Fruit fly (Drosophila melanogaster): ENCODE results near the gene CG3281.
A peak's percentile ranks its signal among the peaks of the same experiment; 100 is the strongest.

CG3281 gene

DNA sequence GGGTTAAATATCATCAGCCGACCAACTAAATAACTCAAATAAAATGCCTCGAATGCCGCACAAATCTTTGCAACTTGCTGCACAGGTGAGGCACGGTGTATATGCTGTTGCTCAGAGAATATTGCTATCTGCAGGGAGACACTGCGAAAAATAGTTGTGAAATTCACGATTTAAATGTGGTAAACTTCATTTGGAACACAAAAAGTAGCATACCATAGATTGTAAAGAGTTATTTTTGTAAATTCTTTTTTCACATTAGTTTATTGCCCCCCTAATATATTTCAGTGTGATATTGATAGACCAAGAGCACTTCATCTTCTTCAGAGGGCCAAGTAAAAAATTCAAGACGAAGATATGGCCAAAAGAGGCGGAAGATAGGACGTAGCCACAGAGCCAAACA, 42.0 kb downstream of the CG3281 start (continued):
- no peak for TF ChIP-seq da (GFP tag; optimal IDR thresholded peaks at IDR 0.05)
- no peak for TF ChIP-seq CG10431 (GFP tag; optimal IDR thresholded peaks at IDR 0.05)
- peak in 1 of 2 experiments; percentile 68 for TF ChIP-seq bsh (GFP tag; optimal IDR thresholded peaks at IDR 0.05)
- TF ChIP-seq CG3281 (GFP tag; optimal IDR thresholded peaks at IDR 0.05), result peak; percentile 2
- TF ChIP-seq lmd (GFP tag; IDR thresholded peaks at IDR 0.05), result peak; percentile 52; the same call in 1 of the 2 replicates
- no peak for TF ChIP-seq Hsf (GFP tag; optimal IDR thresholded peaks at IDR 0.05)
- TF ChIP-seq Hmr (GFP tag; optimal IDR thresholded peaks at IDR 0.05), result peak; percentile 31
- TF ChIP-seq Oli (tag; optimal IDR thresholded peaks at IDR 0.05), result peak; percentile 28
- no peak for TF ChIP-seq grn (GFP tag; optimal IDR thresholded peaks at IDR 0.05)
- TF ChIP-seq Hr39 (optimal IDR thresholded peaks at IDR 0.05), result no peak
- TF ChIP-seq Trl (optimal IDR thresholded peaks at IDR 0.05), result no peak
- no peak for TF ChIP-seq Trl (GFP tag; optimal IDR thresholded peaks at IDR 0.05)
- no peak for TF ChIP-seq fd96Cb (tag; optimal IDR thresholded peaks at IDR 0.05)
- TF ChIP-seq BtbVII (GFP tag; optimal IDR thresholded peaks at IDR 0.05), result peak; percentile 25
- no peak for TF ChIP-seq eve (GFP tag; optimal IDR thresholded peaks at IDR 0.05)
- no peak for TF ChIP-seq gsb-n (tag; optimal IDR thresholded peaks at IDR 0.05)
- TF ChIP-seq CG10366 (GFP tag; IDR thresholded peaks at IDR 0.05), result peak; percentile 21; the same call in 1 of the 2 replicates
- TF ChIP-seq peb (GFP tag; IDR thresholded peaks at IDR 0.05), result 0 out of 2 replicates have a peak, but pooled peaks have one; percentile 19
- TF ChIP-seq dmrt11E (tag; optimal IDR thresholded peaks at IDR 0.05), result no peak
- peak; percentile 25; the same call in 1 of the 2 replicates for TF ChIP-seq ranshi (GFP tag; IDR thresholded peaks at IDR 0.05)
- no peak for TF ChIP-seq CG7372 (GFP tag; IDR thresholded peaks at IDR 0.05)
- TF ChIP-seq CG11247 (GFP tag; IDR thresholded peaks at IDR 0.05), result no peak
- no peak for TF ChIP-seq CG4404 (GFP tag; IDR thresholded peaks at IDR 0.05)
- TF ChIP-seq CG11456 (GFP tag; IDR thresholded peaks at IDR 0.05), result no peak
- TF ChIP-seq D19B (GFP tag; optimal IDR thresholded peaks at IDR 0.05), result no peak
- no peak for TF ChIP-seq dati (GFP tag; IDR thresholded peaks at IDR 0.05)
- peak; percentile 43; the same call in 1 of the 2 replicates for TF ChIP-seq slbo (GFP tag; IDR thresholded peaks at IDR 0.05)
- TF ChIP-seq ind (GFP tag; optimal IDR thresholded peaks at IDR 0.05), result peak; percentile 25
- TF ChIP-seq NFAT (GFP tag; IDR thresholded peaks at IDR 0.05), result no peak
- TF ChIP-seq row (GFP tag; IDR thresholded peaks at IDR 0.05), result peak; percentile 51
- TF ChIP-seq Mrtf (GFP tag; IDR thresholded peaks at IDR 0.05), result no peak
- no peak for TF ChIP-seq Sin3A (optimal IDR thresholded peaks at IDR 0.05)
- TF ChIP-seq CG12659 (GFP tag; optimal IDR thresholded peaks at IDR 0.05), result no peak
- no peak for TF ChIP-seq jumu (GFP tag; optimal IDR thresholded peaks at IDR 0.05)
- TF ChIP-seq Chrac-16 (GFP tag; optimal IDR thresholded peaks at IDR 0.05), result peak; percentile 0
- TF ChIP-seq Doc2 (GFP tag; IDR thresholded peaks at IDR 0.05), result no peak
- peak; percentile 8 for TF ChIP-seq CG30403 (GFP tag; optimal IDR thresholded peaks at IDR 0.05)
- TF ChIP-seq CG7745 (tag; optimal IDR thresholded peaks at IDR 0.05), result no peak
- 0 out of 3 replicates have a peak, but pooled peaks have one; percentile 37 for TF ChIP-seq CG11093 (GFP tag; IDR thresholded peaks at IDR 0.05)
- TF ChIP-seq CG6813 (GFP tag; optimal IDR thresholded peaks at IDR 0.05), result no peak
- no peak for TF ChIP-seq CG11696 (GFP tag; IDR thresholded peaks at IDR 0.05)
- no peak for TF ChIP-seq CG9797 (GFP tag; optimal IDR thresholded peaks at IDR 0.05)
- no peak for TF ChIP-seq ssp (GFP tag; IDR thresholded peaks at IDR 0.05)
- TF ChIP-seq D (optimal IDR thresholded peaks at IDR 0.05), result no peak
- no peak for TF ChIP-seq D (GFP tag; optimal IDR thresholded peaks at IDR 0.05)
- peak; percentile 62; the same call in 2 of the 3 replicates for TF ChIP-seq dysf (GFP tag; IDR thresholded peaks at IDR 0.05)
- TF ChIP-seq kay (GFP tag; optimal IDR thresholded peaks at IDR 0.05), result no peak
- no peak for TF ChIP-seq z (GFP tag; IDR thresholded peaks at IDR 0.05)
- peak; percentile 40; the same call in 1 of the 2 replicates for TF ChIP-seq Xrp1 (GFP tag; IDR thresholded peaks at IDR 0.05)
- peak; percentile 22 for TF ChIP-seq Meics (GFP tag; optimal IDR thresholded peaks at IDR 0.05)
- no peak for TF ChIP-seq CG9727 (GFP tag; optimal IDR thresholded peaks at IDR 0.05)
- TF ChIP-seq chm (GFP tag; IDR thresholded peaks at IDR 0.05), result no peak
- TF ChIP-seq Sry-δ (GFP tag; optimal IDR thresholded peaks at IDR 0.05), result no peak
- TF ChIP-seq CG32532 (GFP tag; IDR thresholded peaks at IDR 0.05), result no peak
